Worm (Caenorhabditis elegans): ENCODE measurements around the gene C01G10.4.
A peak's percentile ranks its signal among the peaks of the same experiment; 100 is the strongest.

C01G10.4 gene

ce11 chrV:15085335-15085800 lies 4.2 kb upstream of the C01G10.4 start, which contains the start of the genes ahsa-1 and C01G10.7:
TSS of gene ahsa-1 (minus strand) at chrV:15085385.
TSS of gene C01G10.7 (plus strand) at chrV:15085747.
- TF ChIP-seq zip-2 (tag; optimal IDR thresholded peaks at IDR 0.05) (no peak), nhr-11 (tag; optimal IDR thresholded peaks at IDR 0.05) (peak; percentile 66), ceh-62 (tag; optimal IDR thresholded peaks at IDR 0.05) (no peak), nhr-41 (GFP tag; IDR thresholded peaks at IDR 0.05) (no peak), madf-5 (GFP tag; IDR thresholded peaks at IDR 0.05) (peak; percentile 45 to 64; a peak in 2 of 4 replicates), pha-4 (GFP tag; IDR thresholded peaks at IDR 0.05) (peak; percentile 54; the same call in 1 of the 2 replicates), pha-4 (tag; optimal IDR thresholded peaks at IDR 0.05) (peak; percentile 97), lin-38 (GFP tag; IDR thresholded peaks at IDR 0.05) (peak; percentile 99), vab-7 (GFP tag; IDR thresholded peaks at IDR 0.05) (peak; percentile 49; the same call in 1 of the 2 replicates), tra-1 (GFP tag; IDR thresholded peaks at IDR 0.05) (peak; percentile 58; the same call in 1 of the 2 replicates), skn-1 (tag; optimal IDR thresholded peaks at IDR 0.05) (no peak), nhr-10 (tag; optimal IDR thresholded peaks at IDR 0.05) (peak; percentile 8), daf-16 (GFP tag; optimal IDR thresholded peaks at IDR 0.05) (peak in 1 of 2 experiments; percentile 72), daf-16 (tag; optimal IDR thresholded peaks at IDR 0.05) (no peak), ceh-44 (GFP tag; IDR thresholded peaks at IDR 0.05) (peak; percentile 72; the same call in 1 of the 2 replicates), ztf-11 (tag; optimal IDR thresholded peaks at IDR 0.05) (no peak), ceh-32 (tag; optimal IDR thresholded peaks at IDR 0.05; ENCODE audit: poor library complexity) (no peak), dmd-6 (GFP tag; IDR thresholded peaks at IDR 0.05) (peak; percentile 86), php-3 (GFP tag; IDR thresholded peaks at IDR 0.05) (no peak), T20F7.1 (GFP tag; optimal IDR thresholded peaks at IDR 0.05) (peak; percentile 87), Y48G9A.11 (GFP tag; IDR thresholded peaks at IDR 0.05) (peak; percentile 82), lim-7 (GFP tag; IDR thresholded peaks at IDR 0.05) (no peak), mep-1 (tag; optimal IDR thresholded peaks at IDR 0.05) (no peak), R02D3.7 (tag; optimal IDR thresholded peaks at IDR 0.05) (peak; percentile 89), duxl-1 (tag; optimal IDR thresholded peaks at IDR 0.05; ENCODE audit: poor library complexity) (peak; percentile 72), nhr-6 (tag; optimal IDR thresholded peaks at IDR 0.05) (peak; percentile 99), nhr-76 (tag; optimal IDR thresholded peaks at IDR 0.05) (no peak), hmg-1.1 (GFP tag; IDR thresholded peaks at IDR 0.05) (peak; percentile 79), aly-2 (tag; optimal IDR thresholded peaks at IDR 0.05) (no peak), F44E2.7 (GFP tag; IDR thresholded peaks at IDR 0.05) (no peak), zfp-2 (tag; optimal IDR thresholded peaks at IDR 0.05) (no peak), dmd-9 (GFP tag; IDR thresholded peaks at IDR 0.05) (peak; percentile 86), hlh-11 (tag; optimal IDR thresholded peaks at IDR 0.05) (peak; percentile 74), dve-1 (tag; optimal IDR thresholded peaks at IDR 0.05; ENCODE audit: insufficient read depth) (no peak), ceh-20 (GFP tag; IDR thresholded peaks at IDR 0.05) (peak; percentile 67; the same call in 1 of the 2 replicates), F37D6.2 (tag; optimal IDR thresholded peaks at IDR 0.05) (peak; percentile 70), zfp-3 (GFP tag; conservative IDR thresholded peaks at IDR 0.05) (0 out of 2 replicates have a peak, but pooled peaks have one; percentile 32), lin-1 (GFP tag; IDR thresholded peaks at IDR 0.05) (no peak), unc-39 (tag; optimal IDR thresholded peaks at IDR 0.05) (no peak), snpc-1.2 (GFP tag; IDR thresholded peaks at IDR 0.05) (no peak), zag-1 (tag; optimal IDR thresholded peaks at IDR 0.05) (no peak), lin-15B (tag; optimal IDR thresholded peaks at IDR 0.05) (peak; percentile 91), ces-1 (GFP tag; optimal IDR thresholded peaks at IDR 0.05) (peak; percentile 60), T26A8.4 (GFP tag; IDR thresholded peaks at IDR 0.05) (peak; percentile 59; the same call in 1 of the 2 replicates), lin-13 (GFP tag; optimal IDR thresholded peaks at IDR 0.05) (peak; percentile 86), snpc-4 (tag; optimal IDR thresholded peaks at IDR 0.05) (no peak), nhr-111 (GFP tag; optimal IDR thresholded peaks at IDR 0.05) (no peak), ZK546.5 (tag; optimal IDR thresholded peaks at IDR 0.05) (no peak), attf-4 (tag; optimal IDR thresholded peaks at IDR 0.05) (no peak), nhr-237 (tag; optimal IDR thresholded peaks at IDR 0.05) (no peak), daf-19 (GFP tag; conservative IDR thresholded peaks at IDR 0.05) (no peak), gei-8 (GFP tag; optimal IDR thresholded peaks at IDR 0.05) (no peak)
